Worm (Caenorhabditis elegans) whole organism, young adult: ENCODE data around the gene F14D7.14.

Experiments
- B0035.1 ChIP-seq: sonication (generic microtip); optimal IDR thresholded peaks from 2 replicates; lab custom pipeline; 2016; ENCODE audit warnings: missing genetic modification characterization, mild to moderate bottlenecking, missing compliant biosample characterization, missing genotype, missing genetic modification reagents
- C17E4.6 ChIP-seq: fragments of 200-800 bp; sonication (Bioruptor generic); IDR thresholded peaks from 2 replicates; pipeline ENCODE4 v1.3.6; 2022; ENCODE audit warnings: missing genetic modification reagents, missing genetic modification characterization, missing compliant biosample characterization
- F22D6.2 ChIP-seq: sonication (generic microtip); optimal IDR thresholded peaks from 2 replicates; lab custom pipeline; 2016; ENCODE audit warnings: mild to moderate bottlenecking, missing genetic modification characterization, missing compliant biosample characterization
- F39B2.1 ChIP-seq: fragments of 200-800 bp; sonication (Bioruptor generic); IDR thresholded peaks from 2 replicates; pipeline ENCODE4 v1.3.6; 2022; ENCODE audit warnings: missing genetic modification reagents, missing genetic modification characterization, missing compliant biosample characterization
- F49E8.2 ChIP-seq: sonication (generic microtip); optimal IDR thresholded peaks from 3 replicates; lab custom pipeline; 2017; ENCODE audit warnings: missing genetic modification characterization, mild to moderate bottlenecking, missing compliant biosample characterization, antibody characterized with exemption, moderate library complexity; ENCODE audit not compliant: insufficient read depth
- F52B5.7 ChIP-seq: sonication (generic microtip); optimal IDR thresholded peaks from 2 replicates; lab custom pipeline; 2016; ENCODE audit warnings: mild to moderate bottlenecking, missing genetic modification characterization, missing compliant biosample characterization
- F57A8.1 ChIP-seq: fragments of 200-800 bp; sonication (Bioruptor generic); optimal IDR thresholded peaks from 2 replicates; lab custom pipeline; 2018; ENCODE audit warnings: mild to moderate bottlenecking, missing genetic modification characterization, moderate library complexity, missing compliant biosample characterization
- F57C9.4 ChIP-seq: sonication (generic microtip); optimal IDR thresholded peaks from 2 replicates; lab custom pipeline; 2017; ENCODE audit warnings: mild to moderate bottlenecking, missing genetic modification characterization, missing compliant biosample characterization
- K12H6.12 ChIP-seq: fragments of 200-800 bp; sonication (Bioruptor generic); optimal IDR thresholded peaks from 2 replicates; lab custom pipeline; 2018; ENCODE audit warnings: mild to moderate bottlenecking, missing genetic modification characterization, missing compliant biosample characterization
- T07F8.4 ChIP-seq: sonication (generic microtip); optimal IDR thresholded peaks from 2 replicates; lab custom pipeline; 2016; ENCODE audit warnings: mild to moderate bottlenecking, missing genetic modification characterization, moderate library complexity, missing compliant biosample characterization
- Y79H2A.3 ChIP-seq: fragments of 200-800 bp; sonication (Bioruptor generic); conservative IDR thresholded peaks from 2 replicates; pipeline ENCODE4 v1.3.6; 2022; ENCODE audit warnings: missing genetic modification reagents, missing genetic modification characterization, missing compliant biosample characterization
- Y95B8A.8 ChIP-seq: fragments of 200-800 bp; sonication (Bioruptor generic); IDR thresholded peaks from 2 replicates; pipeline ENCODE4 v1.3.6; 2022; ENCODE audit warnings: missing genetic modification reagents, missing genetic modification characterization, missing compliant biosample characterization
- attf-3 ChIP-seq: fragments of 200-800 bp; sonication (Bioruptor generic); conservative IDR thresholded peaks from 2 replicates; pipeline ENCODE4 v1.3.6; 2022; ENCODE audit warnings: missing genetic modification reagents, missing genetic modification characterization, missing compliant biosample characterization
- ccch-3 ChIP-seq: fragments of 200-800 bp; sonication (Bioruptor generic); optimal IDR thresholded peaks from 2 replicates; lab custom pipeline; 2018; ENCODE audit warnings: mild to moderate bottlenecking, missing genetic modification characterization, missing compliant biosample characterization
- cebp-2 ChIP-seq: fragments of 200-800 bp; sonication (Bioruptor generic); IDR thresholded peaks from 2 replicates; pipeline ENCODE4 v1.3.6; 2022; ENCODE audit warnings: missing genetic modification characterization, missing compliant biosample characterization
- ceh-100 ChIP-seq: fragments of 200-800 bp; sonication (Bioruptor generic); IDR thresholded peaks from 2 replicates; pipeline ENCODE4 v1.3.6; 2022; ENCODE audit warnings: missing genetic modification reagents, missing genetic modification characterization, missing compliant biosample characterization
- ceh-40 ChIP-seq: fragments of 200-800 bp; sonication (Bioruptor generic); IDR thresholded peaks from 2 replicates; pipeline ENCODE4 v1.3.6; 2022; ENCODE audit warnings: missing genetic modification characterization, missing compliant biosample characterization
- ceh-58 ChIP-seq: fragments of 200-800 bp; sonication (Bioruptor generic); IDR thresholded peaks from 2 replicates; pipeline ENCODE4 v1.3.6; 2022; ENCODE audit warnings: missing genetic modification characterization, missing compliant biosample characterization
- ceh-91 ChIP-seq: fragments of 200-800 bp; sonication (Bioruptor generic); IDR thresholded peaks from 2 replicates; pipeline ENCODE4 v1.3.6; 2022; ENCODE audit warnings: missing genetic modification reagents, missing genetic modification characterization, missing compliant biosample characterization
- chd-7 ChIP-seq: sonication (generic microtip); optimal IDR thresholded peaks from 2 replicates; lab custom pipeline; 2016; ENCODE audit warnings: mild to moderate bottlenecking, missing genetic modification characterization, moderate library complexity, missing compliant biosample characterization
- efl-1 ChIP-seq: fragments of 150-350 bp; optimal IDR thresholded peaks from 2 replicates; lab custom pipeline; 2014; ENCODE audit warnings: missing biosample characterization, missing genetic modification reagents, missing genetic modification characterization
- egl-18 ChIP-seq: fragments of 200-800 bp; sonication (Bioruptor generic); IDR thresholded peaks from 2 replicates; pipeline ENCODE4 v1.3.6; 2022; ENCODE audit warnings: missing genetic modification reagents, missing genetic modification characterization, missing compliant biosample characterization
- egrh-3 ChIP-seq: fragments of 200-800 bp; sonication (Bioruptor generic); IDR thresholded peaks from 2 replicates; pipeline ENCODE4 v1.3.6; 2022; ENCODE audit warnings: missing genetic modification reagents, missing genetic modification characterization, missing compliant biosample characterization
- ekl-4 ChIP-seq: fragments of 200-800 bp; sonication (Bioruptor generic); IDR thresholded peaks from 2 replicates; pipeline ENCODE4 v1.3.6; 2022; ENCODE audit warnings: missing genetic modification reagents, missing genetic modification characterization, missing compliant biosample characterization
- ets-4 ChIP-seq: fragments of 200-800 bp; sonication (Bioruptor generic); optimal IDR thresholded peaks from 2 replicates; lab custom pipeline; 2018; ENCODE audit warnings: mild to moderate bottlenecking, missing genetic modification characterization, missing compliant biosample characterization
- fkh-3 ChIP-seq: sonication (generic microtip); optimal IDR thresholded peaks from 2 replicates; lab custom pipeline; 2016; ENCODE audit warnings: mild to moderate bottlenecking, missing genetic modification characterization, missing compliant biosample characterization
- gei-17 ChIP-seq: fragments of 200-800 bp; sonication (Bioruptor generic); optimal IDR thresholded peaks from 2 replicates; lab custom pipeline; 2018; ENCODE audit warnings: mild to moderate bottlenecking, missing genetic modification characterization, missing compliant biosample characterization
- hlh-26 ChIP-seq: fragments of 200-800 bp; sonication (Bioruptor generic); conservative IDR thresholded peaks from 2 replicates; pipeline ENCODE4 v1.3.6; 2022; ENCODE audit warnings: missing genetic modification reagents, missing genetic modification characterization, missing compliant biosample characterization
- hmg-20 ChIP-seq: fragments of 200-800 bp; sonication (Bioruptor generic); IDR thresholded peaks from 2 replicates; pipeline ENCODE4 v1.3.6; 2022; ENCODE audit warnings: missing genetic modification reagents, missing genetic modification characterization, missing compliant biosample characterization
- lag-1 ChIP-seq: fragments of 200-800 bp; sonication (Bioruptor generic); IDR thresholded peaks from 2 replicates; pipeline ENCODE4 v1.3.6; 2022; ENCODE audit warnings: missing genetic modification reagents, missing genetic modification characterization, missing compliant biosample characterization
- let-607 ChIP-seq, 2 experiments: fragments of 200-800 bp in 1 of 2; sonication (Bioruptor generic) in 1 of 2; sonication (generic microtip) in 1 of 2; optimal IDR thresholded peaks; 2 replicates each; lab custom pipeline; 2016 to 2018; ENCODE audit warnings: mild to moderate bottlenecking in 2 of 2, missing compliant biosample characterization in 2 of 2, missing genetic modification characterization in 2 of 2, moderate library complexity in 2 of 2, missing genotype in 1 of 2
- lin-26 ChIP-seq: fragments of 200-800 bp; sonication (Bioruptor generic); IDR thresholded peaks from 2 replicates; pipeline ENCODE4 v1.3.6; 2022; ENCODE audit warnings: missing genetic modification reagents, missing genetic modification characterization, missing compliant biosample characterization
- lin-54 ChIP-seq: fragments of 200-800 bp; sonication (Bioruptor generic); optimal IDR thresholded peaks from 2 replicates; lab custom pipeline; 2018; ENCODE audit warnings: mild to moderate bottlenecking, missing genetic modification characterization, missing compliant biosample characterization
- lir-1 ChIP-seq: fragments of 200-800 bp; sonication (Bioruptor generic); conservative IDR thresholded peaks from 2 replicates; pipeline ENCODE4 v1.3.6; 2022; ENCODE audit warnings: missing genetic modification reagents, missing genetic modification characterization, missing compliant biosample characterization
- lsl-1 ChIP-seq: fragments of 200-800 bp; sonication (Bioruptor generic); optimal IDR thresholded peaks from 2 replicates; lab custom pipeline; 2018; ENCODE audit warnings: mild to moderate bottlenecking, missing genetic modification characterization, moderate library complexity, missing compliant biosample characterization
- madf-3 ChIP-seq: fragments of 200-800 bp; sonication (Bioruptor generic); IDR thresholded peaks from 2 replicates; pipeline ENCODE4 v1.3.6; 2022; ENCODE audit warnings: missing genetic modification reagents, missing genetic modification characterization, missing compliant biosample characterization
- nhr-27 ChIP-seq: fragments of 200-800 bp; sonication (Bioruptor generic); optimal IDR thresholded peaks from 2 replicates; lab custom pipeline; 2018; ENCODE audit warnings: mild to moderate bottlenecking, missing genetic modification characterization, moderate library complexity, missing compliant biosample characterization
- nhr-80 ChIP-seq: sonication (generic microtip); optimal IDR thresholded peaks from 2 replicates; lab custom pipeline; 2016; ENCODE audit warnings: missing genetic modification characterization, missing compliant biosample characterization
- pha-4 ChIP-seq: fragments of 150-350 bp; sonication (generic microtip); optimal IDR thresholded peaks from 2 replicates; lab custom pipeline; 2014; ENCODE audit warnings: missing biosample characterization, missing genetic modification reagents, missing genetic modification characterization
- rpc-1 ChIP-seq, 2 experiments: fragments of 150-350 bp in 1 of 2; sonication (generic microtip) in 1 of 2; optimal IDR thresholded peaks; 2 replicates each; lab custom pipeline; 2014 to 2018; ENCODE audit warnings: missing biosample characterization in 1 of 2, missing genetic modification characterization in 1 of 2, missing genetic modification reagents in 1 of 2, missing genotype in 1 of 2
- sdz-38 ChIP-seq: sonication (generic microtip); optimal IDR thresholded peaks from 2 replicates; lab custom pipeline; 2016; ENCODE audit warnings: missing genotype, missing genetic modification characterization, missing compliant biosample characterization
- snpc-1.1 ChIP-seq: sonication (generic microtip); optimal IDR thresholded peaks from 2 replicates; lab custom pipeline; 2017; ENCODE audit warnings: missing genetic modification characterization, mild to moderate bottlenecking, missing compliant biosample characterization, antibody characterized with exemption, moderate library complexity, missing genotype, missing genetic modification reagents; ENCODE audit not compliant: insufficient read depth
- somi-1 ChIP-seq: fragments of 200-800 bp; sonication (Bioruptor generic); optimal IDR thresholded peaks from 2 replicates; lab custom pipeline; 2018; ENCODE audit warnings: mild to moderate bottlenecking, missing genetic modification characterization, missing compliant biosample characterization
- tlf-1 ChIP-seq: fragments of 200-800 bp; sonication (Bioruptor generic); optimal IDR thresholded peaks from 2 replicates; lab custom pipeline; 2018; ENCODE audit warnings: mild to moderate bottlenecking, missing genetic modification characterization, missing compliant biosample characterization
- unc-130 ChIP-seq: sonication (generic microtip); optimal IDR thresholded peaks from 2 replicates; lab custom pipeline; 2016; ENCODE audit warnings: missing genetic modification reagents, missing genetic modification characterization, missing compliant biosample characterization
- zim-3 ChIP-seq: sonication (generic microtip); optimal IDR thresholded peaks from 2 replicates; lab custom pipeline; 2017; ENCODE audit warnings: mild to moderate bottlenecking, missing genetic modification characterization, moderate library complexity, missing compliant biosample characterization
- ztf-26 ChIP-seq: sonication (generic microtip); optimal IDR thresholded peaks from 2 replicates; lab custom pipeline; 2017; ENCODE audit warnings: missing genetic modification characterization, missing compliant biosample characterization
- ztf-28 ChIP-seq: fragments of 200-800 bp; sonication (Bioruptor generic); IDR thresholded peaks from 2 replicates; pipeline ENCODE4 v1.3.6; 2022; ENCODE audit warnings: missing genetic modification reagents, missing genetic modification characterization, missing compliant biosample characterization

Gene F14D7.14

ce11 chrV:14355738-14356368, 46.1 kb downstream of the F14D7.14 start, which contains the start of gene cyn-1 (continued):
- TF ChIP-seq efl-1 (GFP tag; lab: Kevin White, UChicago) (peak; percentile 81), attf-3 (GFP tag; lab: Robert Waterston, UW) (peak; percentile 58; the same call in 1 of the 2 replicates), nhr-80 (tag; lab: Kevin White, UChicago) (no peak), fkh-3 (tag; lab: Kevin White, UChicago) (no peak), K12H6.12 (tag; lab: Kevin White, UChicago) (no peak), ekl-4 (GFP tag; lab: Robert Waterston, UW) (peak; percentile 44; the same call in 1 of the 2 replicates), F39B2.1 (GFP tag; lab: Robert Waterston, UW) (no peak), Y95B8A.8 (no peak), F52B5.7 (tag; lab: Kevin White, UChicago) (no peak), F22D6.2 (tag; lab: Kevin White, UChicago) (peak; percentile 15), egl-18 (GFP tag; lab: Robert Waterston, UW) (no peak), lin-54 (GFP tag; lab: Kevin White, UChicago) (peak; percentile 96), F49E8.2 (tag; lab: Kevin White, UChicago) (no peak), ceh-40 (no peak), unc-130 (GFP tag; lab: Kevin White, UChicago) (peak; percentile 19), ccch-3 (GFP tag; lab: Kevin White, UChicago) (no peak), lin-26 (GFP tag; lab: Robert Waterston, UW) (no peak; the same call in 1 of the 2 replicates), chd-7 (tag; lab: Kevin White, UChicago) (no peak), ceh-91 (GFP tag; lab: Robert Waterston, UW) (0 out of 2 replicates have a peak, but pooled peaks have one; percentile 11), B0035.1 (tag; lab: Kevin White, UChicago) (peak; percentile 12), pha-4 (tag; lab: Kevin White, UChicago) (no peak), ceh-100 (peak; percentile 75), Y79H2A.3 (GFP tag; lab: Robert Waterston, UW) (0 out of 2 replicates have a peak, but pooled peaks have one; percentile 23), somi-1 (GFP tag; lab: Kevin White, UChicago) (no peak), ztf-26 (tag; lab: Kevin White, UChicago) (peak; percentile 42), hlh-26 (GFP tag; lab: Robert Waterston, UW) (no peak), sdz-38 (tag; lab: Kevin White, UChicago) (no peak), tlf-1 (no peak), C17E4.6 (no peak), lag-1 (GFP tag; lab: Robert Waterston, UW) (no peak), ztf-28 (no peak), F57A8.1 (GFP tag; lab: Kevin White, UChicago) (no peak), hmg-20 (GFP tag; lab: Robert Waterston, UW) (no peak), zim-3 (tag; lab: Kevin White, UChicago) (no peak), cebp-2 (GFP tag; lab: Robert Waterston, UW) (no peak), snpc-1.1 (tag; lab: Kevin White, UChicago) (peak; percentile 43), ets-4 (GFP tag; lab: Kevin White, UChicago) (no peak), nhr-27 (no peak), lsl-1 (GFP tag; lab: Kevin White, UChicago) (peak; percentile 65), ceh-58 (no peak), rpc-1 (optimal IDR thresholded peaks at IDR 0.05; lab: Kevin White, UChicago) (no peak), rpc-1 (tag; optimal IDR thresholded peaks at IDR 0.05; lab: Kevin White, UChicago) (no peak), let-607 (tag; optimal IDR thresholded peaks at IDR 0.05; lab: Kevin White, UChicago) (peak in 1 of 2 experiments; percentile 44), T07F8.4 (tag; lab: Kevin White, UChicago) (no peak), lir-1 (GFP tag; lab: Robert Waterston, UW) (no peak), gei-17 (GFP tag; lab: Kevin White, UChicago) (no peak), madf-3 (no peak), egrh-3 (GFP tag; lab: Robert Waterston, UW) (no peak), F57C9.4 (no peak)
